Worm (Caenorhabditis elegans) whole organism, L1 larva: ENCODE measurements around the gene fbxa-171.
A peak's percentile ranks its signal among the peaks of the same experiment; 100 is the strongest.

Source experiments
- C04F5.9 ChIP-seq: sonication (generic microtip); optimal IDR thresholded peaks from 2 replicates; lab custom pipeline; 2016; ENCODE audit warnings: missing genetic modification characterization, missing compliant biosample characterization
- C16A3.4 ChIP-seq: fragments of 150-350 bp; optimal IDR thresholded peaks from 2 replicates; lab custom pipeline; 2014; ENCODE audit warnings: missing biosample characterization, missing genetic modification characterization
- F16B12.6 ChIP-seq: fragments of 150-350 bp; optimal IDR thresholded peaks from 2 replicates; lab custom pipeline; 2014; ENCODE audit warnings: missing biosample characterization, missing genetic modification characterization
- alr-1 ChIP-seq: fragments of 200-800 bp; sonication (Bioruptor generic); optimal IDR thresholded peaks from 2 replicates; lab custom pipeline; 2018; ENCODE audit warnings: borderline replicate concordance, mild to moderate bottlenecking, missing genetic modification characterization, missing compliant biosample characterization
- ama-1 ChIP-seq: fragments of 150-350 bp; optimal IDR thresholded peaks from 2 replicates; lab custom pipeline; 2014
- ceh-8 ChIP-seq: fragments of 200-800 bp; sonication (Bioruptor generic); optimal IDR thresholded peaks from 2 replicates; lab custom pipeline; 2018; ENCODE audit warnings: mild to moderate bottlenecking, missing genetic modification characterization, moderate library complexity, missing compliant biosample characterization
- ceh-88 ChIP-seq: fragments of 200-800 bp; sonication (Bioruptor generic); IDR thresholded peaks from 2 replicates; pipeline ENCODE4 v1.3.6; 2022; ENCODE audit warnings: missing genetic modification characterization, missing compliant biosample characterization
- ceh-90 ChIP-seq: sonication (generic microtip); optimal IDR thresholded peaks from 2 replicates; lab custom pipeline; 2016; ENCODE audit warnings: missing genetic modification characterization, missing compliant biosample characterization
- ces-1 ChIP-seq: fragments of 150-350 bp; optimal IDR thresholded peaks from 2 replicates; lab custom pipeline; 2014; ENCODE audit warnings: missing biosample characterization, missing genetic modification reagents, missing genetic modification characterization
- dpl-1 ChIP-seq, 3 experiments: fragments of 150-350 bp in 2 of 3; sonication (generic microtip) in 1 of 3; optimal IDR thresholded peaks; 2 replicates each; lab custom pipeline; 2014 to 2017; ENCODE audit warnings: missing biosample characterization in 3 of 3, missing genetic modification characterization in 3 of 3, missing genetic modification reagents in 3 of 3
- dsc-1 ChIP-seq: sonication (generic microtip); optimal IDR thresholded peaks from 2 replicates; lab custom pipeline; 2016; ENCODE audit warnings: mild to moderate bottlenecking, missing genetic modification characterization, missing compliant biosample characterization
- efl-1 ChIP-seq, 4 experiments: fragments of 150-350 bp; optimal IDR thresholded peaks in 3 of 4; peaks in 1 of 4; 1 replicate in 1 of 4; 2 replicates in 3 of 4; lab custom pipeline; 2014; ENCODE audit warnings: missing biosample characterization in 2 of 4, missing genetic modification characterization in 2 of 4, missing genetic modification reagents in 2 of 4
- egl-27 ChIP-seq, 2 experiments: fragments of 150-350 bp in 1 of 2; sonication (generic microtip); optimal IDR thresholded peaks; 3 replicates each; lab custom pipeline; 2017 to 2018; ENCODE audit warnings: missing biosample characterization in 2 of 2, missing genetic modification characterization in 2 of 2, missing genetic modification reagents in 2 of 2
- fkh-10 ChIP-seq: sonication (generic microtip); optimal IDR thresholded peaks from 2 replicates; lab custom pipeline; 2017; ENCODE audit warnings: missing biosample characterization, missing genetic modification reagents, missing genetic modification characterization
- fkh-8 ChIP-seq: sonication (generic microtip); optimal IDR thresholded peaks from 2 replicates; lab custom pipeline; 2016; ENCODE audit warnings: mild to moderate bottlenecking, missing genetic modification characterization, missing compliant biosample characterization
- fos-1 ChIP-seq: fragments of 150-350 bp; optimal IDR thresholded peaks from 2 replicates; lab custom pipeline; 2014; ENCODE audit warnings: missing biosample characterization, missing genetic modification characterization
- grh-1 ChIP-seq: fragments of 200-800 bp; sonication (Bioruptor generic); IDR thresholded peaks from 2 replicates; pipeline ENCODE4 v1.3.6; 2022; ENCODE audit warnings: missing genetic modification reagents, missing genetic modification characterization, missing compliant biosample characterization
- hlh-17 ChIP-seq: fragments of 200-800 bp; sonication (Bioruptor generic); optimal IDR thresholded peaks from 2 replicates; lab custom pipeline; 2018; ENCODE audit warnings: missing genetic modification characterization, mild to moderate bottlenecking, missing compliant biosample characterization, moderate library complexity, borderline replicate concordance
- hpl-2 ChIP-seq: fragments of 150-350 bp; optimal IDR thresholded peaks from 2 replicates; lab custom pipeline; 2014; ENCODE audit warnings: missing biosample characterization, missing genetic modification reagents, missing genetic modification characterization
- irx-1 ChIP-seq: sonication (generic microtip); optimal IDR thresholded peaks from 2 replicates; lab custom pipeline; 2016; ENCODE audit warnings: missing genetic modification characterization, missing compliant biosample characterization
- isw-1 ChIP-seq: fragments of 200-800 bp; sonication (Bioruptor generic); IDR thresholded peaks from 2 replicates; pipeline ENCODE4 v1.3.6; 2022; ENCODE audit warnings: missing genetic modification characterization, missing compliant biosample characterization
- lin-15B ChIP-seq: fragments of 150-350 bp; sonication (generic microtip); optimal IDR thresholded peaks from 3 replicates; lab custom pipeline; 2014; ENCODE audit warnings: missing biosample characterization, missing genetic modification characterization
- lin-35 ChIP-seq, 2 experiments: fragments of 150-350 bp; optimal IDR thresholded peaks; 2 replicates each; lab custom pipeline; 2014; ENCODE audit warnings: missing biosample characterization in 2 of 2, missing genetic modification characterization in 2 of 2, missing genetic modification reagents in 2 of 2
- lin-39 ChIP-seq: fragments of 150-350 bp; optimal IDR thresholded peaks from 2 replicates; lab custom pipeline; 2014; ENCODE audit warnings: missing biosample characterization, missing genetic modification reagents, missing genetic modification characterization
- lir-3 ChIP-seq: sonication (generic microtip); optimal IDR thresholded peaks from 2 replicates; lab custom pipeline; 2016; ENCODE audit warnings: mild to moderate bottlenecking, missing genetic modification characterization, moderate library complexity, missing compliant biosample characterization; ENCODE audit not compliant: poor library complexity
- lsy-2 ChIP-seq, 2 experiments: fragments of 150-350 bp; optimal IDR thresholded peaks; 2 replicates each; lab custom pipeline; 2014; ENCODE audit warnings: missing biosample characterization in 2 of 2, missing genetic modification characterization in 2 of 2
- mdl-1 ChIP-seq, 2 experiments: fragments of 150-350 bp; optimal IDR thresholded peaks; 2 replicates each; lab custom pipeline; 2014 to 2017; ENCODE audit warnings: missing biosample characterization in 2 of 2, missing genetic modification characterization in 2 of 2, inconsistent platforms in 1 of 2
- mep-1 ChIP-seq: fragments of 150-350 bp; optimal IDR thresholded peaks from 2 replicates; lab custom pipeline; 2014; ENCODE audit warnings: missing biosample characterization, missing genetic modification characterization
- nhr-11 ChIP-seq: fragments of 150-350 bp; optimal IDR thresholded peaks from 2 replicates; lab custom pipeline; 2014; ENCODE audit warnings: missing biosample characterization, missing genetic modification characterization
- nhr-19 ChIP-seq: fragments of 200-800 bp; sonication (Bioruptor generic); conservative IDR thresholded peaks from 2 replicates; pipeline ENCODE4 v1.3.6; 2022; ENCODE audit warnings: missing genetic modification characterization, missing compliant biosample characterization
- nhr-20 ChIP-seq: sonication (generic microtip); optimal IDR thresholded peaks from 2 replicates; lab custom pipeline; 2016; ENCODE audit warnings: mild to moderate bottlenecking, missing genetic modification characterization, missing compliant biosample characterization
- nhr-237 ChIP-seq: fragments of 150-350 bp; optimal IDR thresholded peaks from 2 replicates; lab custom pipeline; 2014; ENCODE audit warnings: missing biosample characterization, missing genetic modification characterization
- nhr-28 ChIP-seq: fragments of 150-350 bp; optimal IDR thresholded peaks from 2 replicates; lab custom pipeline; 2014; ENCODE audit warnings: missing biosample characterization, missing genetic modification characterization
- nhr-84 ChIP-seq: sonication (generic microtip); optimal IDR thresholded peaks from 2 replicates; lab custom pipeline; 2017; ENCODE audit warnings: missing biosample characterization, missing genetic modification characterization
- nhr-85 ChIP-seq: sonication (generic microtip); peaks from one replicate; lab custom pipeline; 2016; ENCODE audit warnings: missing genetic modification characterization, inconsistent platforms, missing compliant biosample characterization
- pag-3 ChIP-seq: sonication (generic microtip); optimal IDR thresholded peaks from 2 replicates; lab custom pipeline; 2017; ENCODE audit warnings: missing genetic modification characterization, mild to moderate bottlenecking, missing compliant biosample characterization, antibody characterized with exemption, borderline replicate concordance; ENCODE audit not compliant: insufficient read depth
- rnt-1 ChIP-seq: sonication (generic microtip); optimal IDR thresholded peaks from 2 replicates; lab custom pipeline; 2016; ENCODE audit warnings: mild to moderate bottlenecking, missing genetic modification characterization, moderate library complexity, missing compliant biosample characterization
- snpc-4 ChIP-seq: fragments of 150-350 bp; optimal IDR thresholded peaks from 2 replicates; lab custom pipeline; 2014; ENCODE audit warnings: missing biosample characterization, missing genetic modification characterization
- snu-23 ChIP-seq: sonication (generic microtip); optimal IDR thresholded peaks from 2 replicates; lab custom pipeline; 2016; ENCODE audit warnings: missing genetic modification characterization, missing compliant biosample characterization
- sptf-1 ChIP-seq: fragments of 150-350 bp; optimal IDR thresholded peaks from 2 replicates; lab custom pipeline; 2014; ENCODE audit warnings: missing biosample characterization, missing genetic modification characterization
- tbx-2 ChIP-seq: sonication (generic microtip); optimal IDR thresholded peaks from 2 replicates; lab custom pipeline; 2016; ENCODE audit warnings: missing genetic modification characterization, missing compliant biosample characterization
- tlp-1 ChIP-seq: fragments of 150-350 bp; optimal IDR thresholded peaks from 2 replicates; lab custom pipeline; 2014; ENCODE audit warnings: missing biosample characterization, missing genetic modification characterization
- unc-62 ChIP-seq: fragments of 150-350 bp; optimal IDR thresholded peaks from 2 replicates; lab custom pipeline; 2014; ENCODE audit warnings: missing biosample characterization, missing genetic modification reagents, missing genetic modification characterization
- unc-98 ChIP-seq: fragments of 200-800 bp; sonication (Bioruptor generic); IDR thresholded peaks from 2 replicates; pipeline ENCODE4 v1.3.6; 2022; ENCODE audit warnings: missing genetic modification characterization, missing compliant biosample characterization
- vab-15 ChIP-seq: sonication (generic microtip); optimal IDR thresholded peaks from 2 replicates; lab custom pipeline; 2017; ENCODE audit warnings: missing genotype, mild to moderate bottlenecking, missing genetic modification characterization, missing compliant biosample characterization
- ztf-4 ChIP-seq: fragments of 150-350 bp; optimal IDR thresholded peaks from 2 replicates; lab custom pipeline; 2014; ENCODE audit warnings: missing biosample characterization, missing genetic modification characterization

The fbxa-171 gene

ce11 chrV:17542304-17542703 is 23.5 kb downstream of the fbxa-171 start:
- no peak for TF ChIP-seq hpl-2
- TF ChIP-seq unc-62 (GFP tag; lab: Kevin White, UChicago): no peak
- TF ChIP-seq nhr-237: no peak
- no peak for TF ChIP-seq efl-1 (optimal IDR thresholded peaks at IDR 0.05; lab: Kevin White, UChicago)
- TF ChIP-seq efl-1 (GFP tag; optimal IDR thresholded peaks at IDR 0.05 in 1 of 2; lab: Kevin White, UChicago): peak in 1 of 2 experiments; percentile 71
- TF ChIP-seq ama-1 (lab: Kevin White, UChicago): no peak
- TF ChIP-seq fos-1 (tag; lab: Kevin White, UChicago): no peak
- TF ChIP-seq snu-23 (GFP tag; lab: Kevin White, UChicago): no peak
- TF ChIP-seq lin-15B: no peak
- TF ChIP-seq ceh-8 (GFP tag; lab: Kevin White, UChicago): no peak
- peak; percentile 12 for TF ChIP-seq snpc-4 (tag; lab: Kevin White, UChicago)
- no peak for TF ChIP-seq mep-1 (tag; lab: Kevin White, UChicago)
- TF ChIP-seq ces-1 (GFP tag; lab: Kevin White, UChicago): no peak
- no peak for TF ChIP-seq nhr-84
- peak; percentile 8 for TF ChIP-seq rnt-1 (tag; lab: Kevin White, UChicago)
- TF ChIP-seq, all 84 proteins: peak for 3

- TF ChIP-seq lsy-2 (tag; optimal IDR thresholded peaks at IDR 0.05; lab: Kevin White, UChicago) (no peak), vab-15 (tag; lab: Kevin White, UChicago) (no peak), nhr-28 (tag; lab: Kevin White, UChicago) (no peak), lir-3 (no peak), C16A3.4 (tag; lab: Kevin White, UChicago) (no peak), lin-39 (tag; lab: Kevin White, UChicago) (no peak), isw-1 (no peak)
These were observed 25.5 kb downstream of the fbxa-171 start, which contains the start of gene srz-25 for ce11 chrV:17540295-17540694. Gene srz-25, plus strand, starts transcription at chrV:17540595.

DNA sequence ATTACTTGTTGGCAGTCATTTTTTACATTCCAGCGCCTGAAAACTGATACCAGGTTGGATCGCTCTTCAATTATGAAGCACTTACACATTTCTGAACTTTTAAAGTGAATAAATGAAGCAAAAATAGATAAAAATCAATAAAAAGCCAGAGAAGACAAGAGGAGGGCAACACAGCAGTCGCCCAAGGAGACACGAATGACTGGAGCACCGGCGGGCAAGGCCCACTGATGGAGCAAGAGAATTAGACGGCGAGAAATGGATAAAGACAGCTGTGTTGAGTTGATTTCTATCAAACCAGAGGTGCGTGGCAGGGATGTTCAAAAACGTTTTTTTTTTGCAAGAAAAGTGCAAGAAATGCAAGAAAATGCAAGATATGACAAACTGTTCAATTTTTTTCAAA is 26.5 kb downstream of the fbxa-171 start:
- TF ChIP-seq dsc-1 (tag; lab: Kevin White, UChicago) (peak; percentile 2), nhr-84 (no peak)
- TF ChIP-seq, all 84 proteins: peak for 1

DNA sequence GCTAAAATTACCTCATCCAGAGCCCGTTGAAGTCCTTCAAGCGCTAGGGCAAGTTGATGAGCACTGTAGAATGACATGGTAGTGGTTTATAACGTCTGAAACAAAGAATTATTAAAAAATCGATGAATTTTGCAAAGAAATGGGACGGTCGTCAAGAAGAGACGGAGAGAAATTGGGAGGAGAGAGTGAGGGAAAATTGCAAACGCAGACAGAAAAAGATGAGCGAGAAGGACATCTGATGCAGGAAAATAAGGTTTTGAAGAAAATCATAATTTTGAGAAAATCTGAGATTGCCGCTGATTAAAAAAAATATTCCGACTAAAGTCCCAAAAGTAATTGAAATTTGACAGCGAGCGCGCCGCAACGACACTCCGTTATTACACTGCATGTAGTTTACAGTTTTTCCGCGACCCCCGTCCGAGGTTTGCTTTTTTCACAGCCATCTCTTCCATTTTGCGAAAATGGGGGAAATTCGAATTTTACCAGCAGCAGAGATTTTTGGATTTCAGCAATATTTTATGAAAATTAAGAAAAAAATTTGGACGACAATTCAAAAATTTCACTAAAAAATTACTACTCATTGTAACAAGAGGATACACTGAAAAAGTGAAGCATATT is 27.4 kb downstream of the fbxa-171 start, which contains the start of gene C18D4.6:
C18D4.6 (minus strand) TSS at position 97 of the 618 bp plus-strand sequence.
- TF ChIP-seq tlp-1 (tag; lab: Kevin White, UChicago) (no peak), nhr-11 (tag; lab: Kevin White, UChicago) (no peak), hlh-17 (no peak), vab-15 (tag; lab: Kevin White, UChicago) (no peak), ztf-4 (no peak), dpl-1 (GFP tag; optimal IDR thresholded peaks at IDR 0.05; lab: Kevin White, UChicago) (peak; percentile 32 to 76 (median 54)), pag-3 (tag; lab: Kevin White, UChicago) (no peak), irx-1 (tag; lab: Kevin White, UChicago) (no peak), unc-98 (no peak), sptf-1 (tag; lab: Kevin White, UChicago) (no peak), alr-1 (tag; lab: Kevin White, UChicago) (no peak), C16A3.4 (tag; lab: Kevin White, UChicago) (no peak), dsc-1 (tag; lab: Kevin White, UChicago) (no peak), grh-1 (GFP tag; lab: Robert Waterston, UW) (no peak), fkh-8 (tag; lab: Kevin White, UChicago) (no peak), nhr-84 (no peak), ceh-88 (GFP tag; lab: Robert Waterston, UW) (no peak), ceh-90 (tag; lab: Kevin White, UChicago) (no peak), efl-1 (optimal IDR thresholded peaks at IDR 0.05; lab: Kevin White, UChicago) (peak; percentile 46 to 74), efl-1 (GFP tag; optimal IDR thresholded peaks at IDR 0.05 in 1 of 2; lab: Kevin White, UChicago) (peak; percentile 70 to 96), fkh-10 (no peak), egl-27 (tag; optimal IDR thresholded peaks at IDR 0.05; lab: Kevin White, UChicago) (no peak), nhr-85 (no peak), lin-39 (tag; lab: Kevin White, UChicago) (no peak), mdl-1 (tag; optimal IDR thresholded peaks at IDR 0.05; lab: Kevin White, UChicago) (no peak), nhr-20 (tag; lab: Kevin White, UChicago) (no peak), lin-15B (peak; percentile 23), C04F5.9 (tag; lab: Kevin White, UChicago) (no peak), tbx-2 (tag; lab: Kevin White, UChicago) (peak; percentile 17), lin-35 (GFP tag; optimal IDR thresholded peaks at IDR 0.05; lab: Kevin White, UChicago) (peak; percentile 41 to 88), nhr-19 (GFP tag; lab: Robert Waterston, UW) (no peak), F16B12.6 (tag; lab: Kevin White, UChicago) (no peak)
